Fruit fly (Drosophila melanogaster): ENCODE measurements around the gene Lkb1.

DNA sequence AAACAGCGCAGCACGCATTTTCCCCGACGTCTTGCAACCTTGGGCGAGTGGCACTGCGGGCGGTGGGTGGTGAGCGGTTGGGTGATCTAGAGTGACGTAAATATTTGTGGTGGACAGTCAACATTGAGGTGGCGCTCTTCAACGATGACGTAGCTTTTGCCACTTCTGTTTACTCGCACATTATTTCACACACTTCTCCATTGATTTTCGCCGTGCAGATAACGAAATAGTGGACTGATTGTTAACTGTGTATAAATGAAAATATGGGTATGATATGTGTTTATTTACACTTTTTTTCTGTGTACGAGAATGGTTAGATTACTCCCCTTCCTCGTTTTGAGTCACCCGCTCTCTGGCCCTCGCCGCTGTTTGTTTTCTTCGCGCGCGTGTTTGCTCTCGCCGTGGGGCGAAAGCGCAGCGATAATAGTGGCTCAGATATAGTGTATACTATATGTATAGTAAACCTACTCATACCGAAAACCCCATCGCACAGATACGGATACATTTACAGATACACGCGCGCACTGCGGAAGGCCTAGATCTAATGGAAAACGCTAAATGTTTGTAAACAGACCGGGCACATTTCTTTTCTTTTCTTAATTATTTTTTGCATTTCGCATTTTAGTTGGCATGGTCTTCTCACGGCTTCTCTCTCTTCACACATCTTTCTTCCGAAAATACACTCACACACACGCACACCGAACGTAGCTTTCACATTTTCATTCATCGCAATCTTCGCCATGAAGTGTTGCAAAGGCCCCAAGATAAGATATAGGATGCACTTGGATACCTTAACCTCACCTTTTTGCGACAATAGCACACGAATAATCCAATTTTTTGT lies 10.2 kb downstream of the Lkb1 start, which contains the start of gene omd:
- TF ChIP-seq CTCF (optimal IDR thresholded peaks at IDR 0.05), result no peak
- TF ChIP-seq CG8478 (optimal IDR thresholded peaks at IDR 0.05), result no peak
